Worm (Caenorhabditis elegans) whole organism, L4 larva: ENCODE results near the gene H12D21.10.

ENCODE experiments used
- F26F4.8 ChIP-seq: fragments of 200-800 bp; sonication (Bioruptor generic); conservative IDR thresholded peaks from 2 replicates; pipeline ENCODE4 v1.3.6; 2022; ENCODE audit warnings: missing genetic modification characterization, missing compliant biosample characterization
- F44E2.7 ChIP-seq: fragments of 200-800 bp; sonication (Bioruptor generic); IDR thresholded peaks from 2 replicates; pipeline ENCODE4 v2.1.2; 2022; ENCODE audit warnings: missing genetic modification characterization, missing compliant biosample characterization
- T20F7.1 ChIP-seq: fragments of 200-800 bp; sonication (Bioruptor generic); optimal IDR thresholded peaks from 2 replicates; lab custom pipeline; 2018; ENCODE audit warnings: mild to moderate bottlenecking, missing genetic modification characterization, missing compliant biosample characterization
- T26A8.4 ChIP-seq: fragments of 200-800 bp; sonication (Bioruptor generic); IDR thresholded peaks from 2 replicates; pipeline ENCODE4 v1.3.6; 2022; ENCODE audit warnings: missing genetic modification characterization, missing compliant biosample characterization
- Y48G9A.11 ChIP-seq: fragments of 200-800 bp; sonication (Bioruptor generic); IDR thresholded peaks from 2 replicates; pipeline ENCODE4 v1.3.6; 2022; ENCODE audit warnings: missing genetic modification reagents, missing genetic modification characterization, missing compliant biosample characterization
- aha-1 ChIP-seq: fragments of 150-350 bp; peaks from one replicate; lab custom pipeline; 2014; ENCODE audit warnings: missing biosample characterization, missing genetic modification characterization
- ama-1 ChIP-seq: fragments of 150-350 bp; optimal IDR thresholded peaks from 2 replicates; lab custom pipeline; 2014; ENCODE audit warnings: inconsistent platforms, mixed read lengths
- arid-1 ChIP-seq: fragments of 200-800 bp; sonication (Bioruptor generic); conservative IDR thresholded peaks from 2 replicates; pipeline ENCODE4 v1.3.6; 2022; ENCODE audit warnings: missing genetic modification reagents, missing genetic modification characterization, missing compliant biosample characterization
- attf-4 ChIP-seq: sonication (generic microtip); optimal IDR thresholded peaks from 3 replicates; lab custom pipeline; 2017; ENCODE audit warnings: missing biosample characterization, missing genetic modification characterization
- ceh-28 ChIP-seq: fragments of 150-350 bp; optimal IDR thresholded peaks from 2 replicates; lab custom pipeline; 2014; ENCODE audit warnings: missing biosample characterization, missing genetic modification reagents, missing genetic modification characterization
- ceh-62 ChIP-seq: sonication (generic microtip); optimal IDR thresholded peaks from 2 replicates; lab custom pipeline; 2017; ENCODE audit warnings: missing biosample characterization, missing genetic modification characterization
- ceh-82 ChIP-seq: sonication (generic microtip); optimal IDR thresholded peaks from 2 replicates; lab custom pipeline; 2017; ENCODE audit warnings: missing biosample characterization, missing genetic modification characterization
- ctbp-1 ChIP-seq: fragments of 200-800 bp; sonication (Bioruptor generic); IDR thresholded peaks from 2 replicates; pipeline ENCODE4 v1.3.6; 2022; ENCODE audit warnings: missing genetic modification reagents, missing genetic modification characterization, missing compliant biosample characterization
- daf-19 ChIP-seq: fragments of 200-800 bp; sonication (Bioruptor generic); conservative IDR thresholded peaks from 2 replicates; pipeline ENCODE4 v1.3.6; 2022; ENCODE audit warnings: missing genetic modification characterization, missing compliant biosample characterization
- daf-8 ChIP-seq: fragments of 200-800 bp; sonication (Bioruptor generic); IDR thresholded peaks from 2 replicates; pipeline ENCODE4 v1.3.6; 2022; ENCODE audit warnings: missing genetic modification characterization, missing compliant biosample characterization
- dmd-6 ChIP-seq: fragments of 200-800 bp; sonication (Bioruptor generic); IDR thresholded peaks from 2 replicates; pipeline ENCODE4 v1.3.6; 2022; ENCODE audit warnings: missing genetic modification reagents, missing genetic modification characterization, missing compliant biosample characterization
- dpl-1 ChIP-seq: fragments of 150-350 bp; optimal IDR thresholded peaks from 2 replicates; lab custom pipeline; 2014; ENCODE audit warnings: missing biosample characterization, missing genetic modification reagents, missing genetic modification characterization
- dve-1 ChIP-seq: sonication (generic microtip); optimal IDR thresholded peaks from 2 replicates; lab custom pipeline; 2017; ENCODE audit warnings: antibody characterized with exemption, mild to moderate bottlenecking, missing genetic modification characterization, missing compliant biosample characterization; ENCODE audit not compliant: insufficient read depth
- egl-27 ChIP-seq: sonication (generic microtip); optimal IDR thresholded peaks from 3 replicates; lab custom pipeline; 2017; ENCODE audit warnings: missing biosample characterization, missing genetic modification reagents, missing genetic modification characterization
- egl-43 ChIP-seq: fragments of 200-800 bp; sonication (Bioruptor generic); IDR thresholded peaks from 2 replicates; pipeline ENCODE4 v1.3.6; 2022; ENCODE audit warnings: missing genetic modification reagents, missing genetic modification characterization, missing compliant biosample characterization
- fkh-10 ChIP-seq: fragments of 150-350 bp; optimal IDR thresholded peaks from 2 replicates; lab custom pipeline; 2014; ENCODE audit warnings: missing biosample characterization, missing genetic modification reagents, missing genetic modification characterization
- lin-29 ChIP-seq: fragments of 200-800 bp; sonication (Bioruptor generic); IDR thresholded peaks from 2 replicates; pipeline ENCODE4 v1.3.6; 2022; ENCODE audit warnings: missing genetic modification reagents, missing genetic modification characterization, missing compliant biosample characterization
- mdl-1 ChIP-seq, 2 experiments: fragments of 150-350 bp in 1 of 2; sonication (generic microtip) in 1 of 2; optimal IDR thresholded peaks; 2 replicates each; lab custom pipeline; 2014 to 2017; ENCODE audit warnings: missing biosample characterization in 2 of 2, missing genetic modification characterization in 2 of 2
- mdt-29 ChIP-seq: fragments of 200-800 bp; sonication (Bioruptor generic); IDR thresholded peaks from 2 replicates; pipeline ENCODE4 v1.3.6; 2022; ENCODE audit warnings: missing genetic modification reagents, missing genetic modification characterization, missing compliant biosample characterization
- mxl-3 ChIP-seq: fragments of 200-800 bp; sonication (Bioruptor generic); optimal IDR thresholded peaks from 2 replicates; lab custom pipeline; 2018; ENCODE audit warnings: mild to moderate bottlenecking, missing genetic modification characterization, missing compliant biosample characterization
- nhr-11 ChIP-seq: fragments of 150-350 bp; optimal IDR thresholded peaks from 2 replicates; lab custom pipeline; 2014; ENCODE audit warnings: missing biosample characterization, missing genetic modification characterization
- nhr-237 ChIP-seq: sonication (generic microtip); optimal IDR thresholded peaks from 2 replicates; lab custom pipeline; 2017; ENCODE audit warnings: missing biosample characterization, missing genetic modification characterization
- nhr-41 ChIP-seq: fragments of 200-800 bp; sonication (Bioruptor generic); IDR thresholded peaks from 2 replicates; pipeline ENCODE4 v1.3.6; 2022; ENCODE audit warnings: missing genetic modification reagents, missing genetic modification characterization, missing compliant biosample characterization
- nhr-42 ChIP-seq: fragments of 200-800 bp; sonication (Bioruptor generic); IDR thresholded peaks from 2 replicates; pipeline ENCODE4 v1.3.6; 2022; ENCODE audit warnings: missing genetic modification characterization, missing compliant biosample characterization
- nhr-77 ChIP-seq: fragments of 150-350 bp; optimal IDR thresholded peaks from 2 replicates; lab custom pipeline; 2014; ENCODE audit warnings: missing biosample characterization, missing genetic modification characterization
- rbr-2 ChIP-seq: sonication (generic microtip); optimal IDR thresholded peaks from 2 replicates; lab custom pipeline; 2016; ENCODE audit warnings: missing genotype, missing genetic modification characterization, missing compliant biosample characterization
- sdz-12 ChIP-seq: fragments of 200-800 bp; sonication (Bioruptor generic); optimal IDR thresholded peaks from 2 replicates; lab custom pipeline; 2018; ENCODE audit warnings: mild to moderate bottlenecking, missing genetic modification characterization, missing compliant biosample characterization
- snpc-1.2 ChIP-seq: fragments of 200-800 bp; sonication (Bioruptor generic); IDR thresholded peaks from 2 replicates; pipeline ENCODE4 v1.3.6; 2022; ENCODE audit warnings: missing genetic modification reagents, missing genetic modification characterization, missing compliant biosample characterization
- snpc-4 ChIP-seq: fragments of 150-350 bp; optimal IDR thresholded peaks from 2 replicates; lab custom pipeline; 2014; ENCODE audit warnings: missing biosample characterization, missing genetic modification characterization
- unc-39 ChIP-seq: sonication (generic microtip); optimal IDR thresholded peaks from 2 replicates; lab custom pipeline; 2017; ENCODE audit warnings: missing biosample characterization, missing genetic modification characterization
- unc-62 ChIP-seq, 3 experiments: fragments of 150-350 bp in 1 of 3; sonication (generic microtip); optimal IDR thresholded peaks in 2 of 3; peaks in 1 of 3; 1 replicate in 1 of 3; 2 replicates in 2 of 3; lab custom pipeline; 2014 to 2017; ENCODE audit warnings: missing biosample characterization in 3 of 3, missing genetic modification characterization in 3 of 3, missing genetic modification reagents in 3 of 3, missing genotype in 1 of 3
- zip-11 ChIP-seq: fragments of 200-800 bp; sonication (Bioruptor generic); IDR thresholded peaks from 2 replicates; pipeline ENCODE4 v1.3.6; 2022; ENCODE audit warnings: missing genetic modification characterization, missing compliant biosample characterization
- zip-2 ChIP-seq: fragments of 150-350 bp; optimal IDR thresholded peaks from 2 replicates; lab custom pipeline; 2014; ENCODE audit warnings: missing biosample characterization, missing genetic modification characterization
- ztf-7 ChIP-seq: fragments of 150-350 bp; optimal IDR thresholded peaks from 2 replicates; lab custom pipeline; 2014; ENCODE audit warnings: missing biosample characterization, missing genetic modification characterization

H12D21.10 gene

ce11 chrV:14924104-14924503 lies 24.5 kb downstream of the H12D21.10 start, which contains the start of gene srg-54:
srg-54 (minus strand) TSS chrV:14924204.
- TF ChIP-seq nhr-77 (tag; lab: Kevin White, UChicago) (no peak), ama-1 (lab: Kevin White, UChicago) (no peak), nhr-237 (no peak), T26A8.4 (GFP tag; lab: Robert Waterston, UW) (no peak), F44E2.7 (no peak), F26F4.8 (GFP tag; lab: Robert Waterston, UW) (no peak), mdt-29 (GFP tag; lab: Robert Waterston, UW) (no peak), unc-39 (tag; lab: Kevin White, UChicago) (no peak), dpl-1 (GFP tag; lab: Kevin White, UChicago) (no peak), snpc-1.2 (GFP tag; lab: Robert Waterston, UW) (no peak), zip-11 (no peak), T20F7.1 (GFP tag; lab: Kevin White, UChicago) (no peak)

ce11 chrV:14928248-14928647 lies 28.6 kb downstream of the H12D21.10 start, which contains the start of gene srg-55:
srg-55 (minus strand) TSS chrV:14928348.
- TF ChIP-seq ztf-7 (tag; lab: Kevin White, UChicago) (no peak), nhr-41 (GFP tag; lab: Robert Waterston, UW) (no peak), zip-2 (tag; lab: Kevin White, UChicago) (no peak), ceh-28 (tag; lab: Kevin White, UChicago) (no peak), arid-1 (GFP tag; lab: Robert Waterston, UW) (no peak), mxl-3 (GFP tag; lab: Kevin White, UChicago) (no peak), daf-8 (GFP tag; lab: Robert Waterston, UW) (no peak), unc-62 (GFP tag; optimal IDR thresholded peaks at IDR 0.05 in 1 of 2; lab: Kevin White, UChicago) (no peak), unc-62 (tag; optimal IDR thresholded peaks at IDR 0.05; lab: Kevin White, UChicago) (no peak), mdl-1 (tag; optimal IDR thresholded peaks at IDR 0.05; lab: Kevin White, UChicago) (no peak), F26F4.8 (GFP tag; lab: Robert Waterston, UW) (no peak), Y48G9A.11 (GFP tag; lab: Robert Waterston, UW) (no peak), lin-29 (GFP tag; lab: Robert Waterston, UW) (no peak), snpc-4 (tag; lab: Kevin White, UChicago) (no peak), dmd-6 (GFP tag; lab: Robert Waterston, UW) (no peak), ceh-62 (no peak), egl-27 (tag; lab: Kevin White, UChicago) (no peak), sdz-12 (GFP tag; lab: Kevin White, UChicago) (no peak), nhr-42 (GFP tag; lab: Robert Waterston, UW) (no peak), ceh-82 (no peak), dve-1 (no peak)

DNA sequence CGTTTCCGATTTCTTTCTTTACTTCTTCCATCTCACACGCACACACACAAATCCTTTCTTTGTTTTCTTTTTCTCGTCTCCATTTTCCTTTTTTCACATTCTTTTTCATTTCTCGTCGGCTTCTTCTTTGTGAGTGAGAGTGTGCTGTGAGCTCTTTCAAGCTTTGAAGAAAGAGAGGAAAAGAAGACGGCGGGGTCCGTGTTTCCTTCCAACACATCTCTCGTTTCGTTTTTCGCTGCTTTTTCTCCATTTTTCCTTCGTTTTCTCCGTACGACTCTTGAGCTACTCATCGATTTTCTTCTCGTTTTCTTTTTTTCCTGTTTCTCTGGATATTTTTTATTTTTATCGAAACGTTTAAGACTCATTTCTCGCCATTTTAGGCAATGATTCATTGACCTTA lies 30.6 kb downstream of the H12D21.10 start:
- TF ChIP-seq nhr-11 (tag; lab: Kevin White, UChicago) (peak; percentile 40), fkh-10 (peak; percentile 79), egl-43 (GFP tag; lab: Robert Waterston, UW) (no peak), ctbp-1 (GFP tag; lab: Robert Waterston, UW) (0 out of 2 replicates have a peak, but pooled peaks have one; percentile 17), rbr-2 (peak; percentile 37), daf-19 (GFP tag; lab: Robert Waterston, UW) (no peak), attf-4 (tag; lab: Kevin White, UChicago) (no peak), aha-1 (peak; percentile 76), mdl-1 (tag; optimal IDR thresholded peaks at IDR 0.05; lab: Kevin White, UChicago) (peak in 1 of 2 experiments; percentile 33)
